Fruit fly (Drosophila melanogaster) whole organism, embryonic: Measurements from ENCODE around the gene CG34242.

Source experiments
- B-H2 ChIP-seq: fragments of 200-800 bp; sonication (Bioruptor generic); optimal IDR thresholded peaks from 2 replicates; lab custom pipeline; 2018; ENCODE audit warnings: missing biosample characterization, mild to moderate bottlenecking, missing genetic modification characterization
- CG1529 ChIP-seq: fragments of 200-800 bp; sonication (Bioruptor generic); optimal IDR thresholded peaks from 3 replicates; lab custom pipeline; 2018; ENCODE audit warnings: missing biosample characterization, missing genetic modification characterization
- CG43689 ChIP-seq: fragments of 200-800 bp; sonication (Bioruptor generic); IDR thresholded peaks from 2 replicates; pipeline ENCODE4 v1.3.6; 2022; ENCODE audit warnings: missing biosample characterization, missing genetic modification characterization
- HmgD ChIP-seq: fragments of 200-800 bp; sonication (Bioruptor generic); optimal IDR thresholded peaks from 3 replicates; lab custom pipeline; 2016; ENCODE audit warnings: missing biosample characterization, missing genetic modification characterization
- Mad ChIP-seq: fragments of 200-800 bp; sonication (Bioruptor generic); optimal IDR thresholded peaks from 2 replicates; lab custom pipeline; 2016; ENCODE audit warnings: missing biosample characterization, missing genetic modification characterization
- Max ChIP-seq: fragments of 200-800 bp; sonication (Bioruptor generic); optimal IDR thresholded peaks from 2 replicates; lab custom pipeline; 2016; ENCODE audit warnings: missing biosample characterization, mild to moderate bottlenecking, missing genetic modification characterization
- TFAM ChIP-seq: fragments of 200-800 bp; sonication (Bioruptor generic); optimal IDR thresholded peaks from 2 replicates; lab custom pipeline; 2017; ENCODE audit warnings: missing biosample characterization, missing genetic modification characterization, inconsistent platforms
- br ChIP-seq: fragments of >200 bp; optimal IDR thresholded peaks from 2 replicates; lab custom pipeline; 2017
- exex ChIP-seq: fragments of 200-800 bp; sonication (Bioruptor generic); optimal IDR thresholded peaks from 4 replicates; lab custom pipeline; 2018; ENCODE audit warnings: missing biosample characterization, mild to moderate bottlenecking, missing genetic modification characterization, moderate library complexity
- jing ChIP-seq: fragments of 200-800 bp; sonication (Bioruptor generic); optimal IDR thresholded peaks from 2 replicates; lab custom pipeline; 2018; ENCODE audit warnings: missing biosample characterization, mild to moderate bottlenecking, missing genetic modification characterization
- trem ChIP-seq: fragments of 200-800 bp; optimal IDR thresholded peaks from 3 replicates; lab custom pipeline; 2019; ENCODE audit warnings: missing biosample characterization, mild to moderate bottlenecking, missing genetic modification characterization, moderate library complexity

dm6 chr3L:12514762-12515215, 19.0 kb upstream of the CG34242 start, which contains the start of the genes sti and tral:
- TF ChIP-seq TFAM (no peak), br (lab: Kevin White, UChicago) (no peak), CG1529 (GFP tag; lab: Kevin White, UChicago) (peak; percentile 58), jing (peak; percentile 64), HmgD (peak; percentile 93), Max (peak; percentile 88), CG43689 (GFP tag; lab: Robert Waterston, UW) (peak; percentile 24; the same call in 1 of the 2 replicates), B-H2 (GFP tag; lab: Kevin White, UChicago) (peak; percentile 92), trem (tag; lab: Kevin White, UChicago) (peak; percentile 97), Mad (GFP tag; lab: Kevin White, UChicago) (peak; percentile 93), exex (tag; lab: Kevin White, UChicago) (peak; percentile 64)
